Worm (Caenorhabditis elegans) whole organism, mixed stage, embryonic: ENCODE data around the gene C45G9.10.

Source experiments
- M03D4.4 ChIP-seq: sonication (generic microtip); optimal IDR thresholded peaks from 2 replicates; lab custom pipeline; 2017; ENCODE audit warnings: mild to moderate bottlenecking, missing genetic modification characterization, missing compliant biosample characterization
- blmp-1 ChIP-seq: fragments of 150-350 bp; optimal IDR thresholded peaks from 2 replicates; lab custom pipeline; 2014; ENCODE audit warnings: missing biosample characterization, missing genetic modification characterization
- elt-3 ChIP-seq: fragments of 150-350 bp; optimal IDR thresholded peaks from 2 replicates; lab custom pipeline; 2014; ENCODE audit warnings: missing biosample characterization, missing genetic modification characterization
- mls-2 ChIP-seq: sonication (generic microtip); optimal IDR thresholded peaks from 2 replicates; lab custom pipeline; 2016; ENCODE audit warnings: mild to moderate bottlenecking, missing genetic modification characterization, moderate library complexity, missing compliant biosample characterization
- snpc-4 ChIP-seq: fragments of 150-350 bp; optimal IDR thresholded peaks from 2 replicates; lab custom pipeline; 2014; ENCODE audit warnings: missing biosample characterization, missing genetic modification characterization
- ztf-11 ChIP-seq: fragments of 150-350 bp; optimal IDR thresholded peaks from 2 replicates; lab custom pipeline; 2014; ENCODE audit warnings: missing biosample characterization, missing genetic modification characterization

DNA sequence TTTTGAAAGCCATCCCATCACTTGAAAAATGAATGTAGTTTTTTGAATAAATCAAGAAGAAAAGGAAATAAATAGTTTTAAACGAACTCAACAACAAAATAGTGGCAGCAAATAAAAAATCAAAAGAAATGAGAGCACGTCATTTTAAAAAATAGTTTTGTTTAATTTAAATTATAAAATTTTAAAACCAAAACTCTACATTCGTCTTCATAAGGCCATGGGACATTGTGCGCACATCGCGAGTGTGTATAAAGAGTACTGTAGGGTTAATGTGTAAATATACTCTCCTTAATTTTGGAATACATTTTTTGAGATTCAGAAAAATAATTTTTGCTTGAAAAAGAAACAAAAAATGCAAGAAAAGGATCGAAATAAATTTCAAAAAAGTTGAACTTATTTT lies 9.7 kb downstream of the C45G9.10 start, which contains the start of gene C45G9.15:
- no peak for TF ChIP-seq snpc-4 (tag; lab: Kevin White, UChicago)
- no peak for TF ChIP-seq mls-2 (tag; lab: Kevin White, UChicago)
- no peak for TF ChIP-seq M03D4.4 (tag; lab: Kevin White, UChicago)
- no peak for TF ChIP-seq elt-3
- no peak for TF ChIP-seq ztf-11 (tag; lab: Kevin White, UChicago)
- TF ChIP-seq blmp-1, result no peak
